Fruit fly (Drosophila melanogaster): Measurements from ENCODE around the gene chm.

Gene chm

DNA sequence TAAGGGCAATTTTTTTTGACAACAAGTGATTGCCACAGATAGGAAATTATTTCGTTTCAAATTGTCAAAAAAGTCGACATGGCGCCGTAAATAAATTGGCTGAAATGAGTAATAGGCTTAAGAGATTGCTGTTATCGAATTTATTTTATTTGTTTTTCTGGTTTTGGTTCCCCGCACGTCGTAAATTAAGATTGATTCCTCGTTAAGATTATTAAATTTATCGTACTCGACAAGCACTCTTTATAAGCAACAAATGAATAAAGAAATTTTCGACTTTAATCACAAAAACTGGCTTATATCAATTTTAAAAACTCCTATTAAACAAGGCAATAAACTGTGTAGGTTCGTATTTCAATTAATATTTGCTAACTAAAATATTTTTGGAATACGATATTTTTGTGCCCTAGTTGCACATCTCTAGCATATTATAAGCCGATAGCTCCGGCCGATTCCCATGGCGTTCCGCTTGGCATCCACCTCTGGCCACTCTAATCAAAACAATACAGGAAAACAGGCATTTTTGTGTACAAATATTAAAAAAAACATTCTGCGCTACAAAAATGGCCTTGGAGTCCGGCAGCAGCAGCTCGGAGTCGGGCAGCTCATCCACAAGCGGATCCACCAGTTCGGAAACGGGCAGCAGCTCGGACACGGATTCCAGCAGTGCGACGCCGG lies at the start of gene chm (continued):
- no peak for TF ChIP-seq emc (GFP tag; optimal IDR thresholded peaks at IDR 0.05)
- peak; percentile 8 for TF ChIP-seq ftz-f1 (GFP tag; optimal IDR thresholded peaks at IDR 0.05)
- TF ChIP-seq CG1647 (GFP tag; optimal IDR thresholded peaks at IDR 0.05), result no peak
- no peak; the same call in 3 of the 4 replicates for TF ChIP-seq Gug (GFP tag; IDR thresholded peaks at IDR 0.05)
- TF ChIP-seq CoRest (tag; optimal IDR thresholded peaks at IDR 0.05), result peak; percentile 22
- no peak for TF ChIP-seq CG12299 (tag; optimal IDR thresholded peaks at IDR 0.05)
- TF ChIP-seq zen (tag; optimal IDR thresholded peaks at IDR 0.05), result no peak
- no peak for TF ChIP-seq mirr (GFP tag; optimal IDR thresholded peaks at IDR 0.05)
- TF ChIP-seq insv (GFP tag; optimal IDR thresholded peaks at IDR 0.05), result peak in 1 of 2 experiments; percentile 6
- TF ChIP-seq pb (GFP tag; optimal IDR thresholded peaks at IDR 0.05), result no peak
- TF ChIP-seq CG12155 (GFP tag; optimal IDR thresholded peaks at IDR 0.05), result no peak
- peak; percentile 58; the same call in 1 of the 3 replicates for TF ChIP-seq jigr1 (GFP tag; IDR thresholded peaks at IDR 0.05)
- no peak for TF ChIP-seq PHDP (tag; optimal IDR thresholded peaks at IDR 0.05)
- TF ChIP-seq Ada2b (GFP tag; IDR thresholded peaks at IDR 0.05), result no peak
- no peak for TF ChIP-seq cato (GFP tag; optimal IDR thresholded peaks at IDR 0.05; ENCODE audit: borderline replicate concordance)
- peak; percentile 90 for TF ChIP-seq knrl (GFP tag; IDR thresholded peaks at IDR 0.05; ENCODE audit: partially characterized antibody)
- TF ChIP-seq CG18262 (tag; optimal IDR thresholded peaks at IDR 0.05), result no peak
- 0 out of 2 replicates have a peak, but pooled peaks have one; percentile 60 for TF ChIP-seq CG6272 (GFP tag; IDR thresholded peaks at IDR 0.05)
- peak; percentile 29 for TF ChIP-seq vfl (GFP tag; optimal IDR thresholded peaks at IDR 0.05)
- no peak for TF ChIP-seq nau (GFP tag; optimal IDR thresholded peaks at IDR 0.05)
- peak; percentile 90 for TF ChIP-seq sna (GFP tag; IDR thresholded peaks at IDR 0.05; ENCODE audit: partially characterized antibody)
- TF ChIP-seq CG6689 (GFP tag; IDR thresholded peaks at IDR 0.05), result no peak
- TF ChIP-seq Ets97D (GFP tag; optimal IDR thresholded peaks at IDR 0.05), result peak; percentile 53
- TF ChIP-seq CG11695 (GFP tag; IDR thresholded peaks at IDR 0.05), result no peak
- TF ChIP-seq CG16863 (GFP tag; optimal IDR thresholded peaks at IDR 0.05), result no peak
- TF ChIP-seq aop (GFP tag; IDR thresholded peaks at IDR 0.05), result no peak
- no peak for TF ChIP-seq onecut (GFP tag; IDR thresholded peaks at IDR 0.05)
- TF ChIP-seq CG1529 (GFP tag; optimal IDR thresholded peaks at IDR 0.05), result no peak
- TF ChIP-seq Rfx (GFP tag; IDR thresholded peaks at IDR 0.05), result peak; percentile 70
- TF ChIP-seq sob (GFP tag; IDR thresholded peaks at IDR 0.05), result peak; percentile 54; the same call in 1 of the 2 replicates
- TF ChIP-seq wdn (GFP tag; IDR thresholded peaks at IDR 0.05), result no peak
- TF ChIP-seq CG15514 (GFP tag; optimal IDR thresholded peaks at IDR 0.05), result peak; percentile 46
- no peak for TF ChIP-seq CG10274 (GFP tag; optimal IDR thresholded peaks at IDR 0.05)
- TF ChIP-seq C15 (GFP tag; IDR thresholded peaks at IDR 0.05), result no peak
- TF ChIP-seq dmrt11E (tag; optimal IDR thresholded peaks at IDR 0.05), result no peak
- TF ChIP-seq CG2120 (GFP tag; optimal IDR thresholded peaks at IDR 0.05), result peak; percentile 67
- no peak for TF ChIP-seq CG10209 (GFP tag; optimal IDR thresholded peaks at IDR 0.05)
- TF ChIP-seq so (GFP tag; IDR thresholded peaks at IDR 0.05), result no peak
- no peak for TF ChIP-seq CG10654 (GFP tag; optimal IDR thresholded peaks at IDR 0.05)
- peak; percentile 88 for TF ChIP-seq CHES-1-like (GFP tag; optimal IDR thresholded peaks at IDR 0.05)
- TF ChIP-seq H15 (GFP tag; IDR thresholded peaks at IDR 0.05), result peak; percentile 11; the same call in 1 of the 3 replicates
- 0 out of 2 replicates have a peak, but pooled peaks have one; percentile 13 for TF ChIP-seq CG14441 (GFP tag; IDR thresholded peaks at IDR 0.05)
- TF ChIP-seq fd102C (GFP tag; optimal IDR thresholded peaks at IDR 0.05), result no peak
- TF ChIP-seq CG8478 (optimal IDR thresholded peaks at IDR 0.05), result no peak
- no peak for TF ChIP-seq tll (GFP tag; optimal IDR thresholded peaks at IDR 0.05)
- TF ChIP-seq Awh (GFP tag; IDR thresholded peaks at IDR 0.05), result no peak
- TF ChIP-seq h (optimal IDR thresholded peaks at IDR 0.05), result no peak
- peak; percentile 10 for TF ChIP-seq CG9817 (tag; optimal IDR thresholded peaks at IDR 0.05)
- peak; percentile 27 for TF ChIP-seq YL-1 (GFP tag; optimal IDR thresholded peaks at IDR 0.05)
- peak; percentile 52 for TF ChIP-seq CG12391 (tag; optimal IDR thresholded peaks at IDR 0.05)
- no peak for TF ChIP-seq yki (optimal IDR thresholded peaks at IDR 0.05)

Measured in whole organism, embryonic.